Worm (Caenorhabditis elegans) whole organism, young adult: ENCODE data around the gene srbc-58.

ENCODE experiments used
- ama-1 ChIP-seq, 3 experiments: fragments of 150-350 bp in 1 of 3; sonication (generic microtip) in 2 of 3; optimal IDR thresholded peaks; 2 replicates each; lab custom pipeline; 2014 to 2018; ENCODE audit warnings: missing biosample characterization in 2 of 3, missing genetic modification characterization in 2 of 3, missing genetic modification reagents in 2 of 3
- chd-7 ChIP-seq: sonication (generic microtip); optimal IDR thresholded peaks from 2 replicates; lab custom pipeline; 2016; ENCODE audit warnings: mild to moderate bottlenecking, missing genetic modification characterization, moderate library complexity, missing compliant biosample characterization
- fkh-3 ChIP-seq: sonication (generic microtip); optimal IDR thresholded peaks from 2 replicates; lab custom pipeline; 2016; ENCODE audit warnings: mild to moderate bottlenecking, missing genetic modification characterization, missing compliant biosample characterization
- snpc-4 ChIP-seq, 5 experiments: fragments of 150-350 bp in 1 of 5; sonication (generic microtip) in 4 of 5; optimal IDR thresholded peaks; 2 replicates each; lab custom pipeline; 2014 to 2018; ENCODE audit warnings: missing genetic modification characterization in 5 of 5, missing biosample characterization in 3 of 5, antibody characterized with exemption in 2 of 5, mild to moderate bottlenecking in 2 of 5, missing compliant biosample characterization in 2 of 5, missing genotype in 2 of 5, moderate library complexity in 2 of 5, missing genetic modification reagents in 1 of 5
- unc-62 ChIP-seq: fragments of 150-350 bp; optimal IDR thresholded peaks from 2 replicates; lab custom pipeline; 2014; ENCODE audit warnings: missing biosample characterization, missing genetic modification reagents, missing genetic modification characterization

DNA sequence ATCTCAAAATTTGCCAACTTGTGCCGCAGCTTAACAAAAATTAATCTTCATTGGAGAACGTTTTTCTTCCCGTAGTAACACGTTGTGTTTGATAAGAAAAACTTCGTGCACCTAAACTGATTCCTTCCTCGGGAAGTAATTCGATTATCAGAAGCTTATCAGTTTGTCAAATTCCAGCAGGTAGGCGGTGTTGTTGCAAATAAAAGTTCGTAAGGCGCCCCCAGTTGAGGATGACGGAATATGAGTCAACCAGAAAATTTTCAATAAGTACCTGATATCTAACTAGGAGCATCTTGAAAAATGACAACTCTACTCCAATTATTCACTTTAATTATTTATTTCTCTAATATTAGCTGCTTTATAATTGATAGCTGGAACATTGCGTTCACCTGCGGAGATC lies 33.0 kb upstream of the srbc-58 start, which contains the start of gene C05E4.7:
- TF ChIP-seq unc-62 (GFP tag; lab: Kevin White, UChicago) (no peak), ama-1 (optimal IDR thresholded peaks at IDR 0.05; lab: Kevin White, UChicago) (no peak), ama-1 (GFP tag; optimal IDR thresholded peaks at IDR 0.05; lab: Kevin White, UChicago) (no peak), snpc-4 (GFP tag; optimal IDR thresholded peaks at IDR 0.05; lab: Kevin White, UChicago) (no peak), snpc-4 (tag; optimal IDR thresholded peaks at IDR 0.05; lab: Kevin White, UChicago) (no peak), fkh-3 (tag; lab: Kevin White, UChicago) (no peak), chd-7 (tag; lab: Kevin White, UChicago) (no peak)
